Fruit fly (Drosophila melanogaster) whole organism: ENCODE data around the gene Cpr62Ba.

Experiments used
- CG8478 ChIP-seq: fragments of >200 bp; optimal IDR thresholded peaks from 2 replicates; lab custom pipeline; 2018; ENCODE audit warnings: inconsistent platforms
- EcR ChIP-seq, 2 experiments: fragments of >200 bp; optimal IDR thresholded peaks; 2 replicates each; lab custom pipeline; 2017; ENCODE audit warnings: missing biosample characterization in 2 of 2, missing genetic modification characterization in 2 of 2, missing genetic modification reagents in 2 of 2
- pan ChIP-seq: fragments of >200 bp; optimal IDR thresholded peaks from 2 replicates; lab custom pipeline; 2017
- psq ChIP-seq: fragments of >200 bp; optimal IDR thresholded peaks from 2 replicates; lab custom pipeline; 2017
- usp ChIP-seq: fragments of >200 bp; optimal IDR thresholded peaks from 2 replicates; lab custom pipeline; 2017; ENCODE audit warnings: missing biosample characterization, missing genetic modification characterization, mixed read lengths

DNA sequence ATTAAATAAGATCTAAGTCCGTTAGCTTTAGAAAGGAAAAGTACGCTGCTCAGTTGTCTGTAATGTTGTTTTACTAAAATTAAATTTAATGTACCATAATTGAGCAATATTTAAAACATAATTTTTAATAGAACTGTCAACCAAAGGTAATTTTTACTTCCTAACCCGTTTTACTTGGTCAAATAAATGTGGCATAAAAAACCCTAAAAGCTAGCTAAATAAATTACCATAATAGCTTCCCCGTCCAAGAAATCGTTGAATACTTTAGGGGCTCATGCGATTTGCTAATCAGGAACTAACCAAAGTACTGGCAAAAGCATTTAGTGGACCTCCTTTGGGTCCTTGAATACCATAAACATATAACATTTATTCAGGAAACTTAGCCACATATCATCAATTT lies 18.9 kb upstream of the Cpr62Ba start:
- TF ChIP-seq pan (lab: Kevin White, UChicago) (no peak), usp (no peak), psq (lab: Kevin White, UChicago) (no peak), CG8478 (lab: Kevin White, UChicago) (no peak), EcR (GFP tag; optimal IDR thresholded peaks at IDR 0.05; lab: Kevin White, UChicago) (no peak)
